Worm (Caenorhabditis elegans) whole organism, L1 larva: ENCODE data around the gene cpt-3.

ENCODE experiments used
- ceh-82 ChIP-seq, 3 experiments: fragments of 150-350 bp in 1 of 3; sonication (generic microtip) in 2 of 3; optimal IDR thresholded peaks; 2 replicates each; lab custom pipeline; 2014 to 2017; ENCODE audit warnings: missing biosample characterization in 3 of 3, missing genetic modification characterization in 3 of 3
- ces-1 ChIP-seq: fragments of 150-350 bp; optimal IDR thresholded peaks from 2 replicates; lab custom pipeline; 2014; ENCODE audit warnings: missing biosample characterization, missing genetic modification reagents, missing genetic modification characterization
- elt-3 ChIP-seq, 6 experiments: fragments of 150-350 bp in 1 of 6; sonication (generic microtip); optimal IDR thresholded peaks; 2 replicates each; lab custom pipeline; 2017 to 2018; ENCODE audit warnings: missing biosample characterization in 6 of 6, missing genetic modification characterization in 6 of 6, inconsistent platforms in 1 of 6
- lin-13 ChIP-seq: fragments of 150-350 bp; optimal IDR thresholded peaks from 2 replicates; lab custom pipeline; 2014; ENCODE audit warnings: missing biosample characterization, missing genetic modification reagents, missing genetic modification characterization
- mef-2 ChIP-seq: fragments of 150-350 bp; optimal IDR thresholded peaks from 2 replicates; lab custom pipeline; 2014; ENCODE audit warnings: missing biosample characterization, missing genetic modification characterization
- mep-1 ChIP-seq: fragments of 150-350 bp; optimal IDR thresholded peaks from 2 replicates; lab custom pipeline; 2014; ENCODE audit warnings: missing biosample characterization, missing genetic modification characterization
- nhr-77 ChIP-seq: fragments of 150-350 bp; optimal IDR thresholded peaks from 2 replicates; lab custom pipeline; 2014; ENCODE audit warnings: missing biosample characterization, missing genetic modification characterization

DNA sequence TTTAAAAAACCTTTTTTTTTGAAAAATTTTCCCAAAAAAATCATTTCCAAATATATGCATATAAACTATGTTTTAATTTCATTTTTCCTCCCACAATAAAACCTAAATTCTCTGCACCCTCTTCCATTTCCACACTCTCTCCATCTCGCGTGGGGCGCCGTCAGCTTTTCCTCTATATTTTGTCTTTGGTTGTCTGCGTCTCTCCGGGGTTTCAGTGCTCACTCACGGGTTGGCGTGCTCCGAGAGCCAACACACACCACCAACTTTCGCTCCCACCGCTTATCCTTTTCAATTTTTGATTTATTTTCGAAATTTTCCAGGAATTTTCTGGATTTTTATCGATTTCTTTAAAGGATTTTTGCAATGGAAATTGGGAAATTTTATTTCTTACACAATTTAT, 6.8 kb downstream of the cpt-3 start:
- TF ChIP-seq ces-1 (no peak), ceh-82 (tag; optimal IDR thresholded peaks at IDR 0.05; lab: Kevin White, UChicago) (peak in 1 of 3 experiments; percentile 22), elt-3 (tag; optimal IDR thresholded peaks at IDR 0.05; lab: Kevin White, UChicago) (no peak), nhr-77 (no peak), lin-13 (no peak), mep-1 (tag; lab: Kevin White, UChicago) (peak; percentile 9), mef-2 (tag; lab: Kevin White, UChicago) (no peak)
